Worm (Caenorhabditis elegans) whole organism, young adult: ENCODE results near the gene gpx-4.

Source experiments
- B0261.1 ChIP-seq: sonication (generic microtip); optimal IDR thresholded peaks from 2 replicates; lab custom pipeline; 2016; ENCODE audit warnings: mild to moderate bottlenecking, missing genetic modification characterization, moderate library complexity, missing compliant biosample characterization
- B0336.3 ChIP-seq: fragments of 200-800 bp; sonication (Bioruptor generic); IDR thresholded peaks from 2 replicates; pipeline ENCODE4 v1.3.6; 2022; ENCODE audit warnings: missing genetic modification characterization, missing compliant biosample characterization
- D2030.7 ChIP-seq: fragments of 200-800 bp; sonication (Bioruptor generic); IDR thresholded peaks from 2 replicates; pipeline ENCODE4 v1.3.6; 2022; ENCODE audit warnings: missing genetic modification reagents, missing genetic modification characterization, missing compliant biosample characterization
- F37B4.10 ChIP-seq: fragments of 200-800 bp; sonication (Bioruptor generic); IDR thresholded peaks from 2 replicates; pipeline ENCODE4 v1.3.6; 2022; ENCODE audit warnings: missing genetic modification characterization, missing compliant biosample characterization
- F57A8.1 ChIP-seq: fragments of 200-800 bp; sonication (Bioruptor generic); optimal IDR thresholded peaks from 2 replicates; lab custom pipeline; 2018; ENCODE audit warnings: mild to moderate bottlenecking, missing genetic modification characterization, moderate library complexity, missing compliant biosample characterization
- F57C9.4 ChIP-seq: sonication (generic microtip); optimal IDR thresholded peaks from 2 replicates; lab custom pipeline; 2017; ENCODE audit warnings: mild to moderate bottlenecking, missing genetic modification characterization, missing compliant biosample characterization
- K12H6.12 ChIP-seq: fragments of 200-800 bp; sonication (Bioruptor generic); optimal IDR thresholded peaks from 2 replicates; lab custom pipeline; 2018; ENCODE audit warnings: mild to moderate bottlenecking, missing genetic modification characterization, missing compliant biosample characterization
- T26A5.8 ChIP-seq: sonication (generic microtip); optimal IDR thresholded peaks from 2 replicates; lab custom pipeline; 2016; ENCODE audit warnings: missing genetic modification characterization, missing compliant biosample characterization
- Y95B8A.8 ChIP-seq: fragments of 200-800 bp; sonication (Bioruptor generic); IDR thresholded peaks from 2 replicates; pipeline ENCODE4 v1.3.6; 2022; ENCODE audit warnings: missing genetic modification reagents, missing genetic modification characterization, missing compliant biosample characterization
- ZK185.1 ChIP-seq: sonication (generic microtip); optimal IDR thresholded peaks from 2 replicates; lab custom pipeline; 2016; ENCODE audit warnings: mild to moderate bottlenecking, missing genetic modification characterization, missing compliant biosample characterization; ENCODE audit not compliant: poor library complexity, severe bottlenecking
- ama-1 ChIP-seq, 3 experiments: fragments of 150-350 bp in 1 of 3; sonication (generic microtip) in 2 of 3; optimal IDR thresholded peaks; 2 replicates each; lab custom pipeline; 2014 to 2018; ENCODE audit warnings: missing biosample characterization in 2 of 3, missing genetic modification characterization in 2 of 3, missing genetic modification reagents in 2 of 3
- aptf-2 ChIP-seq: fragments of 200-800 bp; sonication (Bioruptor generic); conservative IDR thresholded peaks from 2 replicates; pipeline ENCODE4 v1.3.6; 2022; ENCODE audit warnings: missing genetic modification reagents, missing genetic modification characterization, missing compliant biosample characterization
- atf-7 ChIP-seq: sonication (generic microtip); optimal IDR thresholded peaks from 2 replicates; lab custom pipeline; 2017; ENCODE audit warnings: mild to moderate bottlenecking, missing genetic modification characterization, missing compliant biosample characterization
- athp-1 ChIP-seq: sonication (generic microtip); optimal IDR thresholded peaks from 2 replicates; lab custom pipeline; 2017; ENCODE audit warnings: mild to moderate bottlenecking, missing genetic modification characterization, missing compliant biosample characterization
- cebp-1 ChIP-seq, 2 experiments: fragments of 200-800 bp in 1 of 2; sonication (Bioruptor generic) in 1 of 2; sonication (generic microtip) in 1 of 2; IDR thresholded peaks in 1 of 2; optimal IDR thresholded peaks in 1 of 2; 2 replicates each; pipeline versions ENCODE4 v1.3.6 to Lab custom; 2017 to 2022; ENCODE audit warnings: missing compliant biosample characterization in 2 of 2, missing genetic modification characterization in 2 of 2, mild to moderate bottlenecking in 1 of 2, missing genetic modification reagents in 1 of 2, moderate library complexity in 1 of 2
- cebp-2 ChIP-seq: fragments of 200-800 bp; sonication (Bioruptor generic); IDR thresholded peaks from 2 replicates; pipeline ENCODE4 v1.3.6; 2022; ENCODE audit warnings: missing genetic modification characterization, missing compliant biosample characterization
- ceh-40 ChIP-seq: fragments of 200-800 bp; sonication (Bioruptor generic); IDR thresholded peaks from 2 replicates; pipeline ENCODE4 v1.3.6; 2022; ENCODE audit warnings: missing genetic modification characterization, missing compliant biosample characterization
- chd-7 ChIP-seq: sonication (generic microtip); optimal IDR thresholded peaks from 2 replicates; lab custom pipeline; 2016; ENCODE audit warnings: mild to moderate bottlenecking, missing genetic modification characterization, moderate library complexity, missing compliant biosample characterization
- egl-18 ChIP-seq: fragments of 200-800 bp; sonication (Bioruptor generic); IDR thresholded peaks from 2 replicates; pipeline ENCODE4 v1.3.6; 2022; ENCODE audit warnings: missing genetic modification reagents, missing genetic modification characterization, missing compliant biosample characterization
- ekl-4 ChIP-seq: fragments of 200-800 bp; sonication (Bioruptor generic); IDR thresholded peaks from 2 replicates; pipeline ENCODE4 v1.3.6; 2022; ENCODE audit warnings: missing genetic modification reagents, missing genetic modification characterization, missing compliant biosample characterization
- gei-17 ChIP-seq: fragments of 200-800 bp; sonication (Bioruptor generic); optimal IDR thresholded peaks from 2 replicates; lab custom pipeline; 2018; ENCODE audit warnings: mild to moderate bottlenecking, missing genetic modification characterization, missing compliant biosample characterization
- let-526 ChIP-seq: fragments of 200-800 bp; sonication (Bioruptor generic); IDR thresholded peaks from 2 replicates; pipeline ENCODE4 v1.3.6; 2022; ENCODE audit warnings: missing genetic modification reagents, missing genetic modification characterization, missing compliant biosample characterization
- let-607 ChIP-seq, 2 experiments: fragments of 200-800 bp in 1 of 2; sonication (Bioruptor generic) in 1 of 2; sonication (generic microtip) in 1 of 2; optimal IDR thresholded peaks; 2 replicates each; lab custom pipeline; 2016 to 2018; ENCODE audit warnings: mild to moderate bottlenecking in 2 of 2, missing compliant biosample characterization in 2 of 2, missing genetic modification characterization in 2 of 2, moderate library complexity in 2 of 2, missing genotype in 1 of 2
- lin-54 ChIP-seq: fragments of 200-800 bp; sonication (Bioruptor generic); optimal IDR thresholded peaks from 2 replicates; lab custom pipeline; 2018; ENCODE audit warnings: mild to moderate bottlenecking, missing genetic modification characterization, missing compliant biosample characterization
- madf-3 ChIP-seq: fragments of 200-800 bp; sonication (Bioruptor generic); IDR thresholded peaks from 2 replicates; pipeline ENCODE4 v1.3.6; 2022; ENCODE audit warnings: missing genetic modification reagents, missing genetic modification characterization, missing compliant biosample characterization
- madf-6 ChIP-seq: fragments of 200-800 bp; sonication (Bioruptor generic); IDR thresholded peaks from 2 replicates; pipeline ENCODE4 v1.3.6; 2022; ENCODE audit warnings: missing genetic modification reagents, missing genetic modification characterization, missing compliant biosample characterization
- madf-8 ChIP-seq: fragments of 200-800 bp; sonication (Bioruptor generic); conservative IDR thresholded peaks from 2 replicates; pipeline ENCODE4 v1.3.6; 2022; ENCODE audit warnings: missing genetic modification reagents, missing genetic modification characterization, missing compliant biosample characterization
- nhr-27 ChIP-seq: fragments of 200-800 bp; sonication (Bioruptor generic); optimal IDR thresholded peaks from 2 replicates; lab custom pipeline; 2018; ENCODE audit warnings: mild to moderate bottlenecking, missing genetic modification characterization, moderate library complexity, missing compliant biosample characterization
- nhr-90 ChIP-seq: sonication (generic microtip); optimal IDR thresholded peaks from 2 replicates; lab custom pipeline; 2016; ENCODE audit warnings: missing genotype, mild to moderate bottlenecking, missing genetic modification characterization, missing compliant biosample characterization
- pbrm-1 ChIP-seq: fragments of 200-800 bp; sonication (Bioruptor generic); IDR thresholded peaks from 2 replicates; pipeline ENCODE4 v1.3.6; 2022; ENCODE audit warnings: missing genetic modification reagents, missing genetic modification characterization, missing compliant biosample characterization
- rpc-1 ChIP-seq, 2 experiments: fragments of 150-350 bp in 1 of 2; sonication (generic microtip) in 1 of 2; optimal IDR thresholded peaks; 2 replicates each; lab custom pipeline; 2014 to 2018; ENCODE audit warnings: missing biosample characterization in 1 of 2, missing genetic modification characterization in 1 of 2, missing genetic modification reagents in 1 of 2, missing genotype in 1 of 2
- snpc-1.3 ChIP-seq: sonication (generic microtip); optimal IDR thresholded peaks from 2 replicates; lab custom pipeline; 2017; ENCODE audit warnings: missing genetic modification characterization, mild to moderate bottlenecking, missing compliant biosample characterization, antibody characterized with exemption, moderate library complexity, missing genotype, missing genetic modification reagents; ENCODE audit not compliant: insufficient read depth
- snpc-3.4 ChIP-seq: sonication (generic microtip); optimal IDR thresholded peaks from 2 replicates; lab custom pipeline; 2017; ENCODE audit warnings: missing genetic modification characterization, mild to moderate bottlenecking, missing compliant biosample characterization, antibody characterized with exemption, moderate library complexity, missing genotype, missing genetic modification reagents
- snpc-4 ChIP-seq, 5 experiments: fragments of 150-350 bp in 1 of 5; sonication (generic microtip) in 4 of 5; optimal IDR thresholded peaks; 2 replicates each; lab custom pipeline; 2014 to 2018; ENCODE audit warnings: missing genetic modification characterization in 5 of 5, missing biosample characterization in 3 of 5, antibody characterized with exemption in 2 of 5, mild to moderate bottlenecking in 2 of 5, missing compliant biosample characterization in 2 of 5, missing genotype in 2 of 5, moderate library complexity in 2 of 5, missing genetic modification reagents in 1 of 5
- tbp1 ChIP-seq: fragments of 200-800 bp; sonication (Bioruptor generic); optimal IDR thresholded peaks from 2 replicates; lab custom pipeline; 2018; ENCODE audit warnings: mild to moderate bottlenecking, missing genetic modification characterization, missing compliant biosample characterization
- tlf-1 ChIP-seq: fragments of 200-800 bp; sonication (Bioruptor generic); optimal IDR thresholded peaks from 2 replicates; lab custom pipeline; 2018; ENCODE audit warnings: mild to moderate bottlenecking, missing genetic modification characterization, missing compliant biosample characterization
- zfh-2 ChIP-seq: fragments of 200-800 bp; sonication (Bioruptor generic); conservative IDR thresholded peaks from 2 replicates; pipeline ENCODE4 v1.3.6; 2022; ENCODE audit warnings: missing genetic modification reagents, missing genetic modification characterization, missing compliant biosample characterization
- zim-3 ChIP-seq: sonication (generic microtip); optimal IDR thresholded peaks from 2 replicates; lab custom pipeline; 2017; ENCODE audit warnings: mild to moderate bottlenecking, missing genetic modification characterization, moderate library complexity, missing compliant biosample characterization
- ztf-26 ChIP-seq: sonication (generic microtip); optimal IDR thresholded peaks from 2 replicates; lab custom pipeline; 2017; ENCODE audit warnings: missing genetic modification characterization, missing compliant biosample characterization
- ztf-3 ChIP-seq: fragments of 200-800 bp; sonication (Bioruptor generic); optimal IDR thresholded peaks from 2 replicates; lab custom pipeline; 2018; ENCODE audit warnings: mild to moderate bottlenecking, missing genetic modification characterization, missing compliant biosample characterization

Gene gpx-4

ce11 chrIV:2711122-2711669 lies 36.4 kb upstream of the gpx-4 start (continued):
- TF ChIP-seq zfh-2 (GFP tag; lab: Robert Waterston, UW) = no peak
- TF ChIP-seq snpc-4 (GFP tag; optimal IDR thresholded peaks at IDR 0.05; lab: Kevin White, UChicago) = no peak
- peak in 1 of 4 experiments; percentile 5 for TF ChIP-seq snpc-4 (tag; optimal IDR thresholded peaks at IDR 0.05; lab: Kevin White, UChicago)
- peak; percentile 2 for TF ChIP-seq lin-54 (GFP tag; lab: Kevin White, UChicago)
- TF ChIP-seq rpc-1 (optimal IDR thresholded peaks at IDR 0.05; lab: Kevin White, UChicago) = peak; percentile 12
- no peak for TF ChIP-seq rpc-1 (tag; optimal IDR thresholded peaks at IDR 0.05; lab: Kevin White, UChicago)
- no peak for TF ChIP-seq egl-18 (GFP tag; lab: Robert Waterston, UW)
- TF ChIP-seq nhr-27 (tag; lab: Kevin White, UChicago) = no peak
- TF ChIP-seq nhr-90 = no peak
- no peak for TF ChIP-seq ama-1 (optimal IDR thresholded peaks at IDR 0.05; lab: Kevin White, UChicago)
- TF ChIP-seq ama-1 (GFP tag; optimal IDR thresholded peaks at IDR 0.05; lab: Kevin White, UChicago) = no peak
- TF ChIP-seq F57A8.1 (GFP tag; lab: Kevin White, UChicago) = no peak
- peak in 1 of 2 experiments; percentile 38 for TF ChIP-seq let-607 (tag; optimal IDR thresholded peaks at IDR 0.05; lab: Kevin White, UChicago)
- TF ChIP-seq F57C9.4 (tag; lab: Kevin White, UChicago) = no peak
- no peak for TF ChIP-seq F37B4.10 (GFP tag; lab: Robert Waterston, UW)
- peak; percentile 97 for TF ChIP-seq cebp-1 (GFP tag; IDR thresholded peaks at IDR 0.05; lab: Robert Waterston, UW)
- TF ChIP-seq cebp-1 (tag; optimal IDR thresholded peaks at IDR 0.05; lab: Kevin White, UChicago) = peak; percentile 96
- TF ChIP-seq B0261.1 = no peak

- TF ChIP-seq chd-7 = peak; percentile 12
- TF ChIP-seq T26A5.8 (tag; lab: Kevin White, UChicago) = peak; percentile 28
- no peak for TF ChIP-seq snpc-3.4 (tag; lab: Kevin White, UChicago)
- peak; percentile 19 for TF ChIP-seq ztf-26 (tag; lab: Kevin White, UChicago)
- TF ChIP-seq atf-7 = peak; percentile 24
- peak; percentile 34 for TF ChIP-seq ZK185.1
- TF ChIP-seq ama-1 (optimal IDR thresholded peaks at IDR 0.05; lab: Kevin White, UChicago) = peak; percentile 67
- no peak for TF ChIP-seq ama-1 (GFP tag; optimal IDR thresholded peaks at IDR 0.05; lab: Kevin White, UChicago)
- 0 out of 2 replicates have a peak, but pooled peaks have one; percentile 14 for TF ChIP-seq D2030.7
- TF ChIP-seq zim-3 (tag; lab: Kevin White, UChicago) = peak; percentile 24
- no peak for TF ChIP-seq snpc-1.3 (tag; lab: Kevin White, UChicago)
- no peak for TF ChIP-seq madf-8 (GFP tag; lab: Robert Waterston, UW)
These were observed 35.6 kb upstream of the gpx-4 start, which contains the start of gene Y94H6A.10 for ce11 chrIV:2710203-2710935. TSS of gene Y94H6A.10 (minus strand) at chrIV:2710666.

- TF ChIP-seq tbp1 (GFP tag; lab: Kevin White, UChicago) = peak; percentile 46
- TF ChIP-seq gei-17 (GFP tag; lab: Kevin White, UChicago) = peak; percentile 20
- peak; percentile 77 for TF ChIP-seq Y95B8A.8 (GFP tag; lab: Robert Waterston, UW)
- 0 out of 2 replicates have a peak, but pooled peaks have one; percentile 49 for TF ChIP-seq pbrm-1 (GFP tag; lab: Robert Waterston, UW)
- TF ChIP-seq ceh-40 = 0 out of 2 replicates have a peak, but pooled peaks have one; percentile 56
- TF ChIP-seq chd-7 = peak; percentile 48
- TF ChIP-seq ztf-3 (GFP tag; lab: Kevin White, UChicago) = peak; percentile 26
- no peak for TF ChIP-seq aptf-2 (GFP tag; lab: Robert Waterston, UW)
- TF ChIP-seq atf-7 = peak; percentile 65
- no peak for TF ChIP-seq athp-1 (tag; lab: Kevin White, UChicago)
- peak; percentile 88 for TF ChIP-seq tlf-1
- 0 out of 2 replicates have a peak, but pooled peaks have one; percentile 49 for TF ChIP-seq let-526 (GFP tag; lab: Robert Waterston, UW)
- peak; percentile 31 for TF ChIP-seq lin-54 (GFP tag; lab: Kevin White, UChicago)
- TF ChIP-seq madf-6 (GFP tag; lab: Robert Waterston, UW) = 0 out of 2 replicates have a peak, but pooled peaks have one; percentile 29
- peak; percentile 60; the same call in 1 of the 2 replicates for TF ChIP-seq madf-3 (GFP tag; lab: Robert Waterston, UW)
- TF ChIP-seq K12H6.12 = no peak
- TF ChIP-seq B0336.3 (GFP tag; lab: Robert Waterston, UW) = peak; percentile 79
- TF ChIP-seq ekl-4 = no peak
- TF ChIP-seq cebp-2 (GFP tag; lab: Robert Waterston, UW) = no peak
These were observed 34.9 kb upstream of the gpx-4 start for ce11 chrIV:2709590-2710201.
